Worm (Caenorhabditis elegans): ENCODE data around the gene CD4.1.
A peak's percentile ranks its signal among the peaks of the same experiment; 100 is the strongest.

The CD4.1 gene

ce11 chrV:5610186-5610585 lies 3.8 kb downstream of the CD4.1 start:
- no peak for TF ChIP-seq sma-3 (GFP tag; optimal IDR thresholded peaks at IDR 0.05)
- no peak for TF ChIP-seq nhr-10 (tag; optimal IDR thresholded peaks at IDR 0.05)
- no peak for TF ChIP-seq nhr-12 (tag; optimal IDR thresholded peaks at IDR 0.05)
- TF ChIP-seq ztf-11 (tag; optimal IDR thresholded peaks at IDR 0.05), result no peak
- no peak for TF ChIP-seq mdl-1 (tag; optimal IDR thresholded peaks at IDR 0.05)
- no peak for TF ChIP-seq ztf-1 (GFP tag; conservative IDR thresholded peaks at IDR 0.05)
- TF ChIP-seq alr-1 (tag; optimal IDR thresholded peaks at IDR 0.05), result no peak
- no peak for TF ChIP-seq elt-3 (tag; optimal IDR thresholded peaks at IDR 0.05)
- TF ChIP-seq nhr-77 (tag; optimal IDR thresholded peaks at IDR 0.05), result no peak
- no peak for TF ChIP-seq lin-11 (tag; optimal IDR thresholded peaks at IDR 0.05)
- no peak for TF ChIP-seq Y55F3AM.14 (GFP tag; optimal IDR thresholded peaks at IDR 0.05)
- no peak for TF ChIP-seq nhr-129 (tag; optimal IDR thresholded peaks at IDR 0.05)
- no peak for TF ChIP-seq lin-39 (tag; optimal IDR thresholded peaks at IDR 0.05)
- no peak for TF ChIP-seq ama-1 (optimal IDR thresholded peaks at IDR 0.05)
- no peak for TF ChIP-seq mbf-1 (tag; optimal IDR thresholded peaks at IDR 0.05)
- no peak for TF ChIP-seq C34F6.9 (tag; optimal IDR thresholded peaks at IDR 0.05)

- TF ChIP-seq mab-5 (tag; optimal IDR thresholded peaks at IDR 0.05) (no peak), nhr-25 (tag; optimal IDR thresholded peaks at IDR 0.05) (no peak), lin-39 (tag; optimal IDR thresholded peaks at IDR 0.05) (no peak), nhr-6 (tag; optimal IDR thresholded peaks at IDR 0.05) (no peak), nhr-237 (tag; optimal IDR thresholded peaks at IDR 0.05) (no peak), crh-2 (tag; optimal IDR thresholded peaks at IDR 0.05) (no peak), sma-9 (GFP tag; optimal IDR thresholded peaks at IDR 0.05) (no peak), sma-9 (tag; optimal IDR thresholded peaks at IDR 0.05) (no peak), dmd-4 (tag; optimal IDR thresholded peaks at IDR 0.05) (no peak), lin-13 (GFP tag; optimal IDR thresholded peaks at IDR 0.05) (no peak), ama-1 (optimal IDR thresholded peaks at IDR 0.05) (no peak), peb-1 (tag; optimal IDR thresholded peaks at IDR 0.05) (no peak), nhr-10 (tag; optimal IDR thresholded peaks at IDR 0.05) (no peak), snpc-4 (tag; optimal IDR thresholded peaks at IDR 0.05) (no peak), aly-2 (tag; optimal IDR thresholded peaks at IDR 0.05) (no peak), gmeb-1 (tag; optimal IDR thresholded peaks at IDR 0.05) (no peak)
Observed at ce11 chrV:5613109-5613508, 6.8 kb downstream of the CD4.1 start, which contains the start of gene lrpc-1. lrpc-1 (minus strand) TSS chrV:5613209.

- TF ChIP-seq F13H6.1 (tag; optimal IDR thresholded peaks at IDR 0.05) (no peak), ZK546.5 (tag; optimal IDR thresholded peaks at IDR 0.05) (no peak), R02D3.7 (tag; optimal IDR thresholded peaks at IDR 0.05) (no peak), unc-62 (GFP tag; optimal IDR thresholded peaks at IDR 0.05) (no peak), gmeb-1 (tag; optimal IDR thresholded peaks at IDR 0.05) (no peak), lin-11 (tag; optimal IDR thresholded peaks at IDR 0.05) (no peak), mdl-1 (tag; optimal IDR thresholded peaks at IDR 0.05) (no peak), egl-27 (tag; optimal IDR thresholded peaks at IDR 0.05) (no peak)
Observed at ce11 chrV:5614724-5615123, 8.4 kb downstream of the CD4.1 start, which contains the start of gene M03E7.3. M03E7.3 (plus strand) TSS chrV:5615024.

ce11 chrV:5617301-5617700 lies 10.9 kb downstream of the CD4.1 start, which contains the start of gene M03E7.2:
M03E7.2 (plus strand) TSS chrV:5617601.
- TF ChIP-seq nhr-21 (tag; optimal IDR thresholded peaks at IDR 0.05), result no peak
- TF ChIP-seq nhr-25 (tag; optimal IDR thresholded peaks at IDR 0.05), result no peak
- TF ChIP-seq unc-62 (GFP tag; optimal IDR thresholded peaks at IDR 0.05), result no peak
- TF ChIP-seq lin-11 (tag; optimal IDR thresholded peaks at IDR 0.05), result no peak
- no peak for TF ChIP-seq nhr-237 (tag; optimal IDR thresholded peaks at IDR 0.05)
- no peak for TF ChIP-seq lin-39 (tag; optimal IDR thresholded peaks at IDR 0.05)
- no peak for TF ChIP-seq nhr-12 (tag; optimal IDR thresholded peaks at IDR 0.05)
- no peak for TF ChIP-seq aly-2 (tag; optimal IDR thresholded peaks at IDR 0.05)
- no peak for TF ChIP-seq egl-27 (tag; optimal IDR thresholded peaks at IDR 0.05)
- TF ChIP-seq sma-9 (GFP tag; optimal IDR thresholded peaks at IDR 0.05), result no peak
- TF ChIP-seq sma-9 (tag; optimal IDR thresholded peaks at IDR 0.05), result no peak
- no peak for TF ChIP-seq R02D3.7 (tag; optimal IDR thresholded peaks at IDR 0.05)
- no peak for TF ChIP-seq C34F6.9 (tag; optimal IDR thresholded peaks at IDR 0.05)
- no peak for TF ChIP-seq nhr-6 (tag; optimal IDR thresholded peaks at IDR 0.05)
- no peak for TF ChIP-seq lsy-2 (tag; optimal IDR thresholded peaks at IDR 0.05)

ce11 chrV:5619372-5619771 lies 13.0 kb downstream of the CD4.1 start:
- TF ChIP-seq Y55F3AM.14 (GFP tag; optimal IDR thresholded peaks at IDR 0.05) (no peak), unc-55 (GFP tag; optimal IDR thresholded peaks at IDR 0.05) (peak; percentile 48), lsy-2 (tag; optimal IDR thresholded peaks at IDR 0.05) (peak in 1 of 2 experiments; percentile 73)
